Worm (Caenorhabditis elegans) whole organism, early embryonic: Measurements from ENCODE around the gene C05B5.8.

ENCODE experiments used
- B0310.2 ChIP-seq: sonication (generic microtip); optimal IDR thresholded peaks from 2 replicates; lab custom pipeline; 2016; ENCODE audit warnings: mild to moderate bottlenecking, missing genetic modification characterization, missing compliant biosample characterization
- ama-1 ChIP-seq: fragments of 150-350 bp; optimal IDR thresholded peaks from 2 replicates; lab custom pipeline; 2014
- ceh-36 ChIP-seq: sonication (generic microtip); optimal IDR thresholded peaks from 2 replicates; lab custom pipeline; 2016; ENCODE audit warnings: missing genetic modification characterization, inconsistent platforms, missing compliant biosample characterization
- flt-1 ChIP-seq: fragments of 200-800 bp; sonication (Bioruptor generic); IDR thresholded peaks from 2 replicates; pipeline ENCODE4 v1.3.6; 2022; ENCODE audit warnings: missing genetic modification characterization, missing compliant biosample characterization
- hmbx-1 ChIP-seq: sonication (generic microtip); optimal IDR thresholded peaks from 2 replicates; lab custom pipeline; 2016; ENCODE audit warnings: mild to moderate bottlenecking, missing genetic modification characterization, missing compliant biosample characterization
- tbx-11 ChIP-seq: fragments of 200-800 bp; sonication (Bioruptor generic); IDR thresholded peaks from 2 replicates; pipeline ENCODE4 v1.3.6; 2022; ENCODE audit warnings: missing genetic modification characterization, missing compliant biosample characterization
- tra-4 ChIP-seq: sonication (generic microtip); optimal IDR thresholded peaks from 2 replicates; lab custom pipeline; 2017; ENCODE audit warnings: missing genetic modification characterization, missing compliant biosample characterization

ce11 chrIII:9986827-9987429 lies 19.7 kb downstream of the C05B5.8 start, which contains the start of gene C05B5.12:
- TF ChIP-seq ama-1 (lab: Kevin White, UChicago) = no peak
- no peak for TF ChIP-seq B0310.2 (tag; lab: Kevin White, UChicago)
- TF ChIP-seq flt-1 = no peak
- TF ChIP-seq ceh-36 (tag; lab: Kevin White, UChicago) = no peak
- TF ChIP-seq hmbx-1 (tag; lab: Kevin White, UChicago) = no peak
- no peak for TF ChIP-seq tra-4 (tag; lab: Kevin White, UChicago)
- no peak for TF ChIP-seq tbx-11 (GFP tag; lab: Robert Waterston, UW)
